Comparison of ENCODE assay signal across 2 fruit fly cellular contexts in genomic region chr2L:14499497-14499896, dm6.
TF ChIP-seq lines count a peak whose summit lies in the region.

No protein-coding gene starts in this region.

TF ChIP-seq in whole organism, embryonic, 481 proteins besides CTCF, POLR2A, EP300 and RAD21 (continued from another document and continues in another):
- TF ChIP-seq Xbp1 (GFP tag; optimal IDR thresholded peaks at IDR 0.05; lab: Kevin White, UChicago) (no peak), caup (GFP tag; optimal IDR thresholded peaks at IDR 0.05; lab: Kevin White, UChicago; ENCODE audit: severe bottlenecking) (no peak), Poxn (GFP tag; IDR thresholded peaks at IDR 0.05; lab: Robert Waterston, UW) (no peak), nom (GFP tag; optimal IDR thresholded peaks at IDR 0.05; lab: Kevin White, UChicago) (peak; percentile 60), ATbp (GFP tag; optimal IDR thresholded peaks at IDR 0.05; lab: Kevin White, UChicago) (no peak), pan (optimal IDR thresholded peaks at IDR 0.05; lab: Kevin White, UChicago) (no peak), pan (GFP tag; optimal IDR thresholded peaks at IDR 0.05 in 1 of 2, IDR thresholded peaks at IDR 0.05 in 1 of 2) (no peak), pum (GFP tag; optimal IDR thresholded peaks at IDR 0.05; lab: Kevin White, UChicago) (no peak), sisA (GFP tag; IDR thresholded peaks at IDR 0.05; lab: Robert Waterston, UW) (no peak), hbn (GFP tag; IDR thresholded peaks at IDR 0.05; lab: Robert Waterston, UW; ENCODE audit: partially characterized antibody) (no peak), z (GFP tag; IDR thresholded peaks at IDR 0.05; lab: Robert Waterston, UW) (no peak), CG9797 (GFP tag; optimal IDR thresholded peaks at IDR 0.05; lab: Kevin White, UChicago) (no peak), p53 (GFP tag; optimal IDR thresholded peaks at IDR 0.05; lab: Kevin White, UChicago) (no peak), B-H1 (GFP tag; IDR thresholded peaks at IDR 0.05; lab: Robert Waterston, UW) (no peak), zfh1 (GFP tag; IDR thresholded peaks at IDR 0.05; lab: Robert Waterston, UW) (no peak), nau (GFP tag; optimal IDR thresholded peaks at IDR 0.05; lab: Kevin White, UChicago) (peak; percentile 64), chm (GFP tag; IDR thresholded peaks at IDR 0.05; lab: Robert Waterston, UW) (no peak), gcm2 (GFP tag; optimal IDR thresholded peaks at IDR 0.05; lab: Kevin White, UChicago) (no peak), fu2 (GFP tag; optimal IDR thresholded peaks at IDR 0.05; lab: Kevin White, UChicago) (no peak), CrebB (tag; optimal IDR thresholded peaks at IDR 0.05; lab: Kevin White, UChicago) (no peak), CG15011 (GFP tag; optimal IDR thresholded peaks at IDR 0.05; lab: Kevin White, UChicago) (no peak), dmrt11E (tag; optimal IDR thresholded peaks at IDR 0.05; lab: Kevin White, UChicago) (no peak), crp (GFP tag; optimal IDR thresholded peaks at IDR 0.05; lab: Kevin White, UChicago) (no peak), Asciz (GFP tag; optimal IDR thresholded peaks at IDR 0.05; lab: Kevin White, UChicago) (no peak), Sox102F (GFP tag; optimal IDR thresholded peaks at IDR 0.05; lab: Kevin White, UChicago) (no peak), ase (GFP tag; IDR thresholded peaks at IDR 0.05; lab: Robert Waterston, UW) (no peak), ssp (GFP tag; IDR thresholded peaks at IDR 0.05; lab: Robert Waterston, UW) (0 out of 2 replicates have a peak, but pooled peaks have one; percentile 4), Lhr (GFP tag; optimal IDR thresholded peaks at IDR 0.05; lab: Kevin White, UChicago) (no peak), stc (GFP tag; IDR thresholded peaks at IDR 0.05; lab: Robert Waterston, UW) (0 out of 2 replicates have a peak, but pooled peaks have one; percentile 20), CG7357 (GFP tag; IDR thresholded peaks at IDR 0.05; lab: Robert Waterston, UW) (no peak), CG4424 (GFP tag; optimal IDR thresholded peaks at IDR 0.05; lab: Kevin White, UChicago) (no peak), CG16779 (GFP tag; IDR thresholded peaks at IDR 0.05; lab: Robert Waterston, UW) (no peak), Adf1 (GFP tag; IDR thresholded peaks at IDR 0.05; lab: Robert Waterston, UW) (0 out of 2 replicates have a peak, but pooled peaks have one; percentile 6), Oaz (GFP tag; IDR thresholded peaks at IDR 0.05; lab: Robert Waterston, UW) (no peak), sens-2 (GFP tag; IDR thresholded peaks at IDR 0.05; lab: Robert Waterston, UW) (no peak), Atf3 (GFP tag; optimal IDR thresholded peaks at IDR 0.05; lab: Kevin White, UChicago) (no peak), D19B (GFP tag; optimal IDR thresholded peaks at IDR 0.05; lab: Kevin White, UChicago) (no peak), CG8281 (tag; optimal IDR thresholded peaks at IDR 0.05; lab: Kevin White, UChicago) (no peak), CG1647 (GFP tag; optimal IDR thresholded peaks at IDR 0.05; lab: Kevin White, UChicago) (no peak), Fer3 (tag; optimal IDR thresholded peaks at IDR 0.05; lab: Kevin White, UChicago) (no peak), Taf1 (GFP tag; IDR thresholded peaks at IDR 0.05; lab: Robert Waterston, UW) (no peak), org-1 (GFP tag; optimal IDR thresholded peaks at IDR 0.05; lab: Kevin White, UChicago) (no peak), chinmo (GFP tag; IDR thresholded peaks at IDR 0.05; lab: Robert Waterston, UW; ENCODE audit: partially characterized antibody) (0 out of 4 replicates have a peak, but pooled peaks have one; percentile 66), gsb (GFP tag; IDR thresholded peaks at IDR 0.05; lab: Robert Waterston, UW) (no peak), Rx (GFP tag; IDR thresholded peaks at IDR 0.05; lab: Robert Waterston, UW) (no peak), CG4404 (GFP tag; IDR thresholded peaks at IDR 0.05; lab: Robert Waterston, UW) (no peak), her (GFP tag; optimal IDR thresholded peaks at IDR 0.05; lab: Kevin White, UChicago) (no peak), CG17829 (tag; optimal IDR thresholded peaks at IDR 0.05; lab: Kevin White, UChicago) (no peak), CG18262 (tag; optimal IDR thresholded peaks at IDR 0.05; lab: Kevin White, UChicago) (no peak), ken (GFP tag; IDR thresholded peaks at IDR 0.05; lab: Robert Waterston, UW) (0 out of 3 replicates have a peak, but pooled peaks have one; percentile 2), grn (GFP tag; optimal IDR thresholded peaks at IDR 0.05; lab: Kevin White, UChicago) (peak; percentile 71), CG12219 (GFP tag; optimal IDR thresholded peaks at IDR 0.05; lab: Kevin White, UChicago) (no peak), CG14860 (GFP tag; IDR thresholded peaks at IDR 0.05; lab: Robert Waterston, UW; ENCODE audit: partially characterized antibody) (no peak), CoRest (tag; optimal IDR thresholded peaks at IDR 0.05; lab: Kevin White, UChicago) (no peak), ci (GFP tag; IDR thresholded peaks at IDR 0.05; lab: Robert Waterston, UW) (peak; percentile 78), CG3847 (GFP tag; IDR thresholded peaks at IDR 0.05; lab: Robert Waterston, UW) (0 out of 2 replicates have a peak, but pooled peaks have one; percentile 18), crc (GFP tag; optimal IDR thresholded peaks at IDR 0.05; lab: Kevin White, UChicago) (no peak), sima (GFP tag; optimal IDR thresholded peaks at IDR 0.05; lab: Kevin White, UChicago) (no peak), CG10209 (GFP tag; optimal IDR thresholded peaks at IDR 0.05; lab: Kevin White, UChicago) (no peak), inv (GFP tag; IDR thresholded peaks at IDR 0.05; lab: Robert Waterston, UW; ENCODE audit: partially characterized antibody) (no peak), CG4360 (GFP tag; IDR thresholded peaks at IDR 0.05; lab: Robert Waterston, UW) (peak; percentile 43; the same call in 1 of the 2 replicates), CG18599 (GFP tag; optimal IDR thresholded peaks at IDR 0.05; lab: Kevin White, UChicago) (no peak), dimm (GFP tag; IDR thresholded peaks at IDR 0.05; lab: Robert Waterston, UW) (no peak), Bgb (GFP tag; IDR thresholded peaks at IDR 0.05; lab: Robert Waterston, UW; ENCODE audit: partially characterized antibody) (no peak), CG8388 (GFP tag; optimal IDR thresholded peaks at IDR 0.05; lab: Kevin White, UChicago) (no peak), Chrac-16 (GFP tag; optimal IDR thresholded peaks at IDR 0.05; lab: Kevin White, UChicago) (no peak), Dek (tag; optimal IDR thresholded peaks at IDR 0.05; lab: Kevin White, UChicago) (no peak), CG9932 (GFP tag; IDR thresholded peaks at IDR 0.05; lab: Robert Waterston, UW) (no peak)

TF ChIP-seq in whole organism, prepupa, 60 proteins besides CTCF, POLR2A, EP300 and RAD21 (continued from another document):
- TF ChIP-seq CG15336 (GFP tag; IDR thresholded peaks at IDR 0.05; lab: Robert Waterston, UW) (no peak), CG10631 (GFP tag; optimal IDR thresholded peaks at IDR 0.05; lab: Kevin White, UChicago) (no peak), CG6163 (GFP tag; IDR thresholded peaks at IDR 0.05; lab: Robert Waterston, UW) (no peak), ss (GFP tag; optimal IDR thresholded peaks at IDR 0.05; lab: Kevin White, UChicago) (peak; percentile 15 to 28), Blimp-1 (GFP tag; optimal IDR thresholded peaks at IDR 0.05; lab: Kevin White, UChicago) (peak; percentile 61), CG4318 (GFP tag; optimal IDR thresholded peaks at IDR 0.05; lab: Kevin White, UChicago) (no peak), CG32006 (GFP tag; optimal IDR thresholded peaks at IDR 0.05; lab: Kevin White, UChicago) (no peak), fkh (GFP tag; optimal IDR thresholded peaks at IDR 0.05; lab: Kevin White, UChicago) (no peak), OdsH (GFP tag; optimal IDR thresholded peaks at IDR 0.05; lab: Kevin White, UChicago) (no peak), Ets21C (GFP tag; optimal IDR thresholded peaks at IDR 0.05; lab: Kevin White, UChicago) (no peak), CG10669 (GFP tag; optimal IDR thresholded peaks at IDR 0.05; lab: Kevin White, UChicago) (no peak), CG6792 (GFP tag; optimal IDR thresholded peaks at IDR 0.05; lab: Kevin White, UChicago) (no peak), CG16779 (tag; optimal IDR thresholded peaks at IDR 0.05; lab: Kevin White, UChicago) (no peak), Hr38 (GFP tag; optimal IDR thresholded peaks at IDR 0.05; lab: Kevin White, UChicago) (no peak), Eip78C (GFP tag; lab: Kevin White, UChicago) (no peak), esn (GFP tag; optimal IDR thresholded peaks at IDR 0.05; lab: Kevin White, UChicago) (no peak), Gug (GFP tag; IDR thresholded peaks at IDR 0.05; lab: Robert Waterston, UW) (no peak), pdm3 (GFP tag; optimal IDR thresholded peaks at IDR 0.05; lab: Kevin White, UChicago) (no peak), Smox (GFP tag; optimal IDR thresholded peaks at IDR 0.05; lab: Kevin White, UChicago) (no peak), Lpt (GFP tag; optimal IDR thresholded peaks at IDR 0.05; lab: Kevin White, UChicago) (no peak), dsx (GFP tag; optimal IDR thresholded peaks at IDR 0.05; lab: Kevin White, UChicago; ENCODE audit: poor library complexity, severe bottlenecking) (peak; percentile 33), achi (GFP tag; optimal IDR thresholded peaks at IDR 0.05; lab: Kevin White, UChicago) (no peak), fd85E (GFP tag; optimal IDR thresholded peaks at IDR 0.05; lab: Kevin White, UChicago) (no peak), CG8119 (GFP tag; IDR thresholded peaks at IDR 0.05; lab: Robert Waterston, UW) (no peak), Eip93F (GFP tag; optimal IDR thresholded peaks at IDR 0.05; lab: Kevin White, UChicago) (no peak), net (GFP tag; optimal IDR thresholded peaks at IDR 0.05; lab: Kevin White, UChicago) (no peak), CG11294 (GFP tag; IDR thresholded peaks at IDR 0.05; lab: Robert Waterston, UW) (no peak), CG6808 (GFP tag; optimal IDR thresholded peaks at IDR 0.05; lab: Kevin White, UChicago) (peak; percentile 7), CG9139 (GFP tag; optimal IDR thresholded peaks at IDR 0.05; lab: Kevin White, UChicago) (peak; percentile 9), topi (GFP tag; optimal IDR thresholded peaks at IDR 0.05; lab: Kevin White, UChicago) (no peak), CG6854 (GFP tag; optimal IDR thresholded peaks at IDR 0.05; lab: Kevin White, UChicago) (peak; percentile 65)
